Worm (Caenorhabditis elegans) whole organism, L4 larva: ENCODE results near the gene emb-27.

Experiments used
- F10B5.3 ChIP-seq: sonication (generic microtip); optimal IDR thresholded peaks from 2 replicates; lab custom pipeline; 2016; ENCODE audit warnings: mild to moderate bottlenecking, missing genetic modification characterization, missing compliant biosample characterization
- F37D6.2 ChIP-seq: sonication (generic microtip); optimal IDR thresholded peaks from 2 replicates; lab custom pipeline; 2016; ENCODE audit warnings: mild to moderate bottlenecking, missing genetic modification characterization, missing compliant biosample characterization
- R02D3.7 ChIP-seq: fragments of 150-350 bp; sonication (generic microtip); optimal IDR thresholded peaks from 3 replicates; lab custom pipeline; 2014; ENCODE audit warnings: missing biosample characterization, missing genetic modification characterization
- T20F7.1 ChIP-seq: fragments of 200-800 bp; sonication (Bioruptor generic); optimal IDR thresholded peaks from 2 replicates; lab custom pipeline; 2018; ENCODE audit warnings: mild to moderate bottlenecking, missing genetic modification characterization, missing compliant biosample characterization
- Y105C5A.15 ChIP-seq: fragments of 200-800 bp; sonication (Bioruptor generic); IDR thresholded peaks from 2 replicates; pipeline ENCODE4 v1.3.6; 2022; ENCODE audit warnings: missing genetic modification characterization, missing compliant biosample characterization
- aha-1 ChIP-seq: fragments of 150-350 bp; peaks from one replicate; lab custom pipeline; 2014; ENCODE audit warnings: missing biosample characterization, missing genetic modification characterization
- ceh-20 ChIP-seq: fragments of 200-800 bp; sonication (Bioruptor generic); IDR thresholded peaks from 2 replicates; pipeline ENCODE4 v1.3.6; 2022; ENCODE audit warnings: missing genetic modification reagents, missing genetic modification characterization, missing compliant biosample characterization
- ceh-62 ChIP-seq: sonication (generic microtip); optimal IDR thresholded peaks from 2 replicates; lab custom pipeline; 2017; ENCODE audit warnings: missing biosample characterization, missing genetic modification characterization
- ctbp-1 ChIP-seq: fragments of 200-800 bp; sonication (Bioruptor generic); IDR thresholded peaks from 2 replicates; pipeline ENCODE4 v1.3.6; 2022; ENCODE audit warnings: missing genetic modification reagents, missing genetic modification characterization, missing compliant biosample characterization
- dpl-1 ChIP-seq: fragments of 150-350 bp; optimal IDR thresholded peaks from 2 replicates; lab custom pipeline; 2014; ENCODE audit warnings: missing biosample characterization, missing genetic modification reagents, missing genetic modification characterization
- duxl-1 ChIP-seq: sonication (generic microtip); optimal IDR thresholded peaks from 2 replicates; lab custom pipeline; 2016; ENCODE audit warnings: mild to moderate bottlenecking, missing genetic modification characterization, moderate library complexity, missing compliant biosample characterization; ENCODE audit not compliant: poor library complexity
- dve-1 ChIP-seq: sonication (generic microtip); optimal IDR thresholded peaks from 2 replicates; lab custom pipeline; 2017; ENCODE audit warnings: antibody characterized with exemption, mild to moderate bottlenecking, missing genetic modification characterization, missing compliant biosample characterization; ENCODE audit not compliant: insufficient read depth
- fkh-10 ChIP-seq: fragments of 150-350 bp; optimal IDR thresholded peaks from 2 replicates; lab custom pipeline; 2014; ENCODE audit warnings: missing biosample characterization, missing genetic modification reagents, missing genetic modification characterization
- hif-1 ChIP-seq, 2 experiments: sonication (generic microtip); optimal IDR thresholded peaks; 2 replicates each; lab custom pipeline; 2016 to 2017; ENCODE audit warnings: missing compliant biosample characterization in 2 of 2, missing genetic modification characterization in 2 of 2, missing genetic modification reagents in 2 of 2, missing genotype in 2 of 2, mild to moderate bottlenecking in 1 of 2
- hlh-11 ChIP-seq: fragments of 200-800 bp; sonication (Bioruptor generic); optimal IDR thresholded peaks from 2 replicates; lab custom pipeline; 2018; ENCODE audit warnings: mild to moderate bottlenecking, missing genetic modification characterization, missing compliant biosample characterization
- hlh-30 ChIP-seq: sonication (generic microtip); optimal IDR thresholded peaks from 2 replicates; lab custom pipeline; 2017; ENCODE audit warnings: antibody characterized with exemption, mild to moderate bottlenecking, missing genetic modification characterization, missing compliant biosample characterization; ENCODE audit not compliant: insufficient read depth
- lin-15B ChIP-seq: fragments of 150-350 bp; sonication (generic microtip); optimal IDR thresholded peaks from 3 replicates; lab custom pipeline; 2014; ENCODE audit warnings: missing biosample characterization, missing genetic modification characterization
- lin-39 ChIP-seq: fragments of 150-350 bp; optimal IDR thresholded peaks from 2 replicates; lab custom pipeline; 2014; ENCODE audit warnings: missing biosample characterization, missing genetic modification reagents, missing genetic modification characterization
- lsy-2 ChIP-seq, 2 experiments: fragments of 150-350 bp in 1 of 2; sonication (generic microtip) in 1 of 2; optimal IDR thresholded peaks; 2 replicates each; lab custom pipeline; 2014 to 2017; ENCODE audit warnings: missing biosample characterization in 2 of 2, missing genetic modification characterization in 2 of 2
- mes-2 ChIP-seq: sonication (generic microtip); optimal IDR thresholded peaks from 2 replicates; lab custom pipeline; 2016; ENCODE audit warnings: missing genotype, mild to moderate bottlenecking, missing genetic modification characterization, missing compliant biosample characterization; ENCODE audit not compliant: poor library complexity, severe bottlenecking
- nhr-10 ChIP-seq: fragments of 150-350 bp; optimal IDR thresholded peaks from 2 replicates; lab custom pipeline; 2014; ENCODE audit warnings: missing biosample characterization, missing genetic modification characterization
- nhr-11 ChIP-seq: fragments of 150-350 bp; optimal IDR thresholded peaks from 2 replicates; lab custom pipeline; 2014; ENCODE audit warnings: missing biosample characterization, missing genetic modification characterization
- nhr-237 ChIP-seq: sonication (generic microtip); optimal IDR thresholded peaks from 2 replicates; lab custom pipeline; 2017; ENCODE audit warnings: missing biosample characterization, missing genetic modification characterization
- nhr-28 ChIP-seq: fragments of 150-350 bp; optimal IDR thresholded peaks from 2 replicates; lab custom pipeline; 2014; ENCODE audit warnings: missing biosample characterization, missing genetic modification characterization
- nhr-6 ChIP-seq: fragments of 150-350 bp; optimal IDR thresholded peaks from 2 replicates; lab custom pipeline; 2014; ENCODE audit warnings: missing biosample characterization, missing genetic modification characterization
- pha-4 ChIP-seq, 2 experiments: fragments of 150-350 bp in 1 of 2; fragments of 200-800 bp in 1 of 2; sonication (Bioruptor generic) in 1 of 2; IDR thresholded peaks in 1 of 2; optimal IDR thresholded peaks in 1 of 2; 2 replicates each; pipeline versions ENCODE4 v1.3.6 to Lab custom; 2014 to 2022; ENCODE audit warnings: missing genetic modification characterization in 2 of 2, missing genetic modification reagents in 2 of 2, missing biosample characterization in 1 of 2, missing compliant biosample characterization in 1 of 2
- saeg-2 ChIP-seq: fragments of 200-800 bp; sonication (Bioruptor generic); IDR thresholded peaks from 2 replicates; pipeline ENCODE4 v1.3.6; 2022; ENCODE audit warnings: missing genetic modification reagents, missing genetic modification characterization, missing compliant biosample characterization
- unc-130 ChIP-seq: sonication (generic microtip); optimal IDR thresholded peaks from 2 replicates; lab custom pipeline; 2016; ENCODE audit warnings: missing genetic modification reagents, missing genetic modification characterization, missing compliant biosample characterization
- unc-39 ChIP-seq: sonication (generic microtip); optimal IDR thresholded peaks from 2 replicates; lab custom pipeline; 2017; ENCODE audit warnings: missing biosample characterization, missing genetic modification characterization
- unc-62 ChIP-seq, 3 experiments: fragments of 150-350 bp in 1 of 3; sonication (generic microtip); optimal IDR thresholded peaks in 2 of 3; peaks in 1 of 3; 1 replicate in 1 of 3; 2 replicates in 2 of 3; lab custom pipeline; 2014 to 2017; ENCODE audit warnings: missing biosample characterization in 3 of 3, missing genetic modification characterization in 3 of 3, missing genetic modification reagents in 3 of 3, missing genotype in 1 of 3

Gene emb-27

DNA sequence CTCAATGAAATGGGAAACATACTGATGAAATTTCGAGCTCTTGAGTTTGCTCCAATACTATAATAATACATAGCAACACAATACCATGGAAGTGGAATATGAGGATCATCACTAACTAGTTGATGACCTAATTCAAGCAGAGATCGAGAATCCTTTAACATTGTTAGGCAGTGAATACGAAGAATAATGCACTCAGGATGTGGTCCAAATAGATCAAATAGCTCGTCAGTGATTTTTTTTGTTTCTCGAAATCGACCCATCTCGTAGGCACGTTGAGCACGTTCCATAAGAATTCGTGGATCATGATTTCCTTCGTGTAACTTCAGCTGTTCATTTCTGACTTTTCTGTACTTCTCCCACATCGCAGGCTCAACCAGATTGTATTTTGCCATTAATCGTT, 1.1 kb downstream of the emb-27 start:
- TF ChIP-seq unc-39 (no peak), unc-62 (GFP tag; optimal IDR thresholded peaks at IDR 0.05 in 1 of 2; lab: Kevin White, UChicago) (peak in 1 of 2 experiments; percentile 90), unc-62 (tag; optimal IDR thresholded peaks at IDR 0.05; lab: Kevin White, UChicago) (no peak), aha-1 (tag; lab: Kevin White, UChicago) (peak; percentile 9)

DNA sequence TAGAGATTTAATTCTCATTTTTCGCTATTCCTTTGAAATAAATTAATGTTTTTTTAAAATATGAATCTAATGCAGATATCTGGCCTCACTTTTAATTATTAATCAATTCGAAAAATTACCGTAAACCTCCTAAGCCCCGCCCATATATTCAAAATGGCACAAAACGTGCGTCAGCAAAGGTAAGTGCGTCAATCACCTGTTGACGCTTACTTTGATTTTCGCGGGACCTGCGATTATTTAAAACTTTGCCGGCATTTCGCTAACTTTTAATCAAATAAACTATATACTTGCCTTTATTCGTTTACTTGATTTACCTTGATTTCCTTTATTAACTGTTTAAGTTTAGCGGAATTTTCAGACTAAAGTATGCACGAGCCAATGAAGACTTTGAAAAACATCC, 4.0 kb downstream of the emb-27 start, which contains the start of gene pch-2:
pch-2 (plus strand) TSS at position 359 of the 400 bp plus-strand sequence.
- TF ChIP-seq nhr-6 (tag; lab: Kevin White, UChicago) (peak; percentile 46), hlh-11 (peak; percentile 37), T20F7.1 (GFP tag; lab: Kevin White, UChicago) (peak; percentile 72), lsy-2 (tag; optimal IDR thresholded peaks at IDR 0.05; lab: Kevin White, UChicago) (peak in 1 of 2 experiments; percentile 91), duxl-1 (tag; lab: Kevin White, UChicago) (peak; percentile 60), dpl-1 (GFP tag; lab: Kevin White, UChicago) (peak; percentile 89), unc-130 (GFP tag; lab: Kevin White, UChicago) (peak; percentile 1), nhr-28 (tag; lab: Kevin White, UChicago) (peak; percentile 20), ceh-62 (tag; lab: Kevin White, UChicago) (no peak), hif-1 (tag; optimal IDR thresholded peaks at IDR 0.05; lab: Kevin White, UChicago) (no peak), lin-39 (tag; lab: Kevin White, UChicago) (no peak), dve-1 (peak; percentile 71), mes-2 (peak; percentile 66)
- TF ChIP-seq, all 104 proteins: peak for 10

DNA sequence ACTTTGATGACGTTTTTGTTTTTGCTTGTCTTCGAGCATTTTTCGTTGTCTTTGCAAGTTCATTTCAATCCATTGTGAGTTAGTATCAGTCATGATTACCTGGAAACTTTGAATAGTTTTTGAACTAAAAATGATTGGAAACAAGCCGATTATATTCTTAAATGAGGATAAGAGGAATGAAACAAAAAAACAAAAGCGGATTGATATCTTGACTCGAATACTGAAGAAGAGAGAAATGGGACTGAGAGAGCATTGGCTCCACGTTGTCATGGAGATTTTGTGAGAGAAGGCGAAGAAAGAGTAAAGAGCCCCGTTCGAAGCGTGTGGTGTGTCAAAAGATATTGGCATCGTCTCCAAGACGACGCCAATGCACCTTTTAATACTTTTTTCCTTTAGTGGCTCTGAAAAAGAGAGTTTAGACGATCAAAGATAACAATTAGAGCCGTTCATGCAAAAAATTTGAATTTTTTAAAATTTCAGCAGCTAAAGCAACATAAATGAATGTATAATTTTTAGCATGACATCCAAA, 5.1 kb downstream of the emb-27 start, which contains the start of the genes tub-1 and tmem-138:
tub-1 (minus strand) TSS at position 101 of the 529 bp plus-strand sequence.
tmem-138 (plus strand) TSS at position 479 of the 529 bp plus-strand sequence.
- TF ChIP-seq nhr-28 (tag; lab: Kevin White, UChicago) = no peak
- TF ChIP-seq R02D3.7 (tag; lab: Kevin White, UChicago) = no peak
- TF ChIP-seq F37D6.2 (tag; lab: Kevin White, UChicago) = no peak
- no peak for TF ChIP-seq dve-1
- no peak for TF ChIP-seq nhr-10 (tag; lab: Kevin White, UChicago)
- TF ChIP-seq, all 104 proteins: peak for 0

ce11 chrII:8152711-8153325, 9.2 kb downstream of the emb-27 start:
- TF ChIP-seq nhr-10 (tag; lab: Kevin White, UChicago) (no peak), hlh-30 (tag; lab: Kevin White, UChicago) (no peak), ceh-20 (GFP tag; lab: Robert Waterston, UW) (no peak), hlh-11 (peak; percentile 16), F10B5.3 (no peak), fkh-10 (GFP tag; lab: Kevin White, UChicago) (peak; percentile 63), ceh-62 (tag; lab: Kevin White, UChicago) (no peak), pha-4 (GFP tag; IDR thresholded peaks at IDR 0.05; lab: Robert Waterston, UW) (no peak), pha-4 (tag; optimal IDR thresholded peaks at IDR 0.05; lab: Kevin White, UChicago) (peak; percentile 54), nhr-237 (tag; lab: Kevin White, UChicago) (no peak), nhr-6 (tag; lab: Kevin White, UChicago) (peak; percentile 82), saeg-2 (GFP tag; lab: Robert Waterston, UW) (no peak), nhr-11 (tag; lab: Kevin White, UChicago) (no peak), ctbp-1 (0 out of 2 replicates have a peak, but pooled peaks have one; percentile 43), mes-2 (peak; percentile 0), Y105C5A.15 (GFP tag; lab: Robert Waterston, UW) (no peak), lsy-2 (tag; optimal IDR thresholded peaks at IDR 0.05; lab: Kevin White, UChicago) (peak in 1 of 2 experiments; percentile 56)

DNA sequence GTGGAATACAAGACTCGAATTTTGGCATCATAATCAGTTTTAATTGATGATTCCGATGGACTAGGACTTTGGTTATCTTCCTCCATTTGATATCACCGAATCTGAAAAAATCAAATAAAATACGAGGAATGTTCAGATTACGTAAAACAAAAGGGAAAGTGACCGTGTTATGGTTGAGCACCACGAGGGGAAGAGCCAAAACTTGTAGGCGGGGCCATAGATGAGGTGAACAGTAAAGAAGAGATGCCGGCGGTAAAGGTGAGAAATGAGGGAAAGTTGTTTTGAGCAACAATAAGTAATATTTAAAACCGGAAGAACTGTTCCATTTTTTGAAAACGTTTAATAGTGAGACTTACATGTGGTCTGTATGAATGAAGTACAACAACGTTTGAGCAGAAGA, 12.0 kb downstream of the emb-27 start, which contains the start of gene F10B5.3:
F10B5.3 (minus strand) TSS at position 101 of the 400 bp plus-strand sequence.
- TF ChIP-seq lin-15B (tag; lab: Kevin White, UChicago) = no peak
- peak in 1 of 2 experiments; percentile 7 for TF ChIP-seq unc-62 (GFP tag; optimal IDR thresholded peaks at IDR 0.05 in 1 of 2; lab: Kevin White, UChicago)
- TF ChIP-seq unc-62 (tag; optimal IDR thresholded peaks at IDR 0.05; lab: Kevin White, UChicago) = no peak
